Fruit fly (Drosophila melanogaster): ENCODE results near the gene CG42676.
A peak's percentile ranks its signal among the peaks of the same experiment; 100 is the strongest.

The CG42676 gene

DNA sequence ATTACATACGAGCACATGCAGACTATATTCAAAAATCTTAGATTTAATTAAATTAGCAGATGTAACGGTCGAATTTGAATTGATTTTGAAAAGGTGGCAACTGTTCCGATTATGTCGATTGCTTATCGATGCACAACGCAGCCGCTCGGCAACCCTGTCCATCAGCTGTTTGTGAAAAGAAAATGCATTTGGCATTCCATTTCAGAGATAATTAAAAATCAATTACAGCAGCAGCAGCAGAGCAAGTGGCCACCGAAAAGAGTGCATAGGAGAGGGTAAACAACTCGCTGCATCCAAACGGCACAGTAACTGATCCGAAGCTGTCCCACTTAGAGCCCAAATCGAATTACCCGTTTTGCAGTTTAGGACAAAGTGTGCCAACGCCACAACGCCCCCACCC is 4.3 kb upstream of the CG42676 start, which contains the start of gene Patj:
Patj (plus strand) TSS at position 155 of the 400 bp plus-strand sequence.
- peak in 1 of 2 experiments; percentile 33 for TF ChIP-seq CTCF (optimal IDR thresholded peaks at IDR 0.05)
- TF ChIP-seq CG8478 (optimal IDR thresholded peaks at IDR 0.05) = no peak

DNA sequence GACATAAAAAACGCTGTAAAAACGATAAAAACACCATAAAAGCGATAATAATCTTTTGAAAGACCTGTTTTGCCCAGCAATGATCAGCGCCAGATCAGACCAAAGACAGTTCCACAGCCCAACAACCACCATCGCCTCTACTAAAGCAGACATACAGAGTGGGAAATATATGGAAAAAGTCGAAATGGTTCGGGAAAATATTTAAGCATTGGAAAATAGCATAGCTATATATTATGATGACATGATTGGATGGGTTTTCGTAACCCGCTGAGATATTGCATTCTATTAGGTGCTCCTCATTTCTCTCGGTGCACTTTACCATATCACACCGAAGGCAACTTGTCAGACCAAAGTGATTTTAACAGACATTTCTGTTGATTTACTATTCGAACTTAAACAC is 5.7 kb downstream of the CG42676 start:
- TF ChIP-seq CG8478 (optimal IDR thresholded peaks at IDR 0.05) (no peak), CTCF (optimal IDR thresholded peaks at IDR 0.05) (no peak)

DNA sequence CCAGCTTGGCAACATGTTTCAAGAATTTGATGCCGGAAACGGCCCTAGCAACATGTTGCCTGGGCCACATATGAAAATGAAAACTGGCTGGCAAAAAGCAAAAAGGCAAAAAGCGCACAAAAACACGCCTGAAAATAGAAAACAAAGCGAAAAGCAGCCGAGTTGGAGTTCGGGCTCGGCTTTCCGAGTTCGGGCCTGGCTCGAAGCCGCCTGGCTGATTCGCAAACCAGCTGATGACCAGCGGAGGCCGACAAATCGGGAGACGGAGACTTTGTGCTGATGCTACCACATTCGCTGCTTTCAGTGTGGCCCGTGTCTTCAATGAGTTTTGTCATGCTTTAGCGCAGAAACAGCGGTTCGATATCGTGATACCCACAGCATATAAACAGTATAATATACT is 7.4 kb downstream of the CG42676 start, which contains the start of gene GV1:
GV1 (plus strand) TSS at position 301 of the 400 bp plus-strand sequence.
- TF ChIP-seq CG8478 (optimal IDR thresholded peaks at IDR 0.05) (no peak), CTCF (optimal IDR thresholded peaks at IDR 0.05) (no peak)

DNA sequence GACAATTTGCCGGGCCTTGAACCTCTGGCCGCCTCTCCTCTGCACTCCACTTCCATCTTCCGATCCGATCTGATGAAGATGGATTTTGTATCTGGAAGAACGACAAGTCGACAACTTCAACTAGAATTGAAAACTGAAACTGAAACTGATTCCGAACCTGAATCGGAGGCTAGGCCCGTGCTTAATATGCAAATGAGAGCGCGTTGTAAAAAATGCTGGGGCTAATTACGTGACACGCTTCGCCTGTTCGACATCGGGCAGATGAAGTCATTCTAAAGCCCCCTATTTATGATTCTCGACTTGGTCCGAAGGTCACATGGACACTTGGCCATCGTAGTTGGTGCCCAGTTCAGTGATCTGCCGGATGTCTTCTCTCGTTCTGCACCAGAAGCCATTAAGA is 13.7 kb downstream of the CG42676 start:
- TF ChIP-seq CG8478 (optimal IDR thresholded peaks at IDR 0.05) (no peak), CTCF (optimal IDR thresholded peaks at IDR 0.05) (no peak)

DNA sequence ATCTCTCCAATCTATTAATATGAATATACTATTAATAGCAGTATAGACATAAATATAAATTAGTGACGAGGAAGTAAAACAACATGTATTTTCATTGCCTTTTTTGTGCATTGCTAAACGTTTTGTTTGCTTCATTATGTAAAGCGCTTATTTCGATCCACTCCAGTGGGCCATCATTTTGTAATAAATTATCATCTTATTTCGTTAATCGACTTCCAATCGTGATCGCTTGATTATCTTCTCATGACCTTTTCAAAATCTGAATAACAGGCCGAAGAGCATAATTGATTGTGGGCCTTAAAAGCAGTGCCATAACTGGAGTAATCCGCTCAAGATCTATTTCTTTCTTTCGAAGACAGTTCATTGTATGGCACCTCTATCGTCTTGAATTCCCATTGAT is 14.5 kb downstream of the CG42676 start:
- TF ChIP-seq CTCF (optimal IDR thresholded peaks at IDR 0.05) (no peak), CG8478 (optimal IDR thresholded peaks at IDR 0.05) (no peak)

DNA sequence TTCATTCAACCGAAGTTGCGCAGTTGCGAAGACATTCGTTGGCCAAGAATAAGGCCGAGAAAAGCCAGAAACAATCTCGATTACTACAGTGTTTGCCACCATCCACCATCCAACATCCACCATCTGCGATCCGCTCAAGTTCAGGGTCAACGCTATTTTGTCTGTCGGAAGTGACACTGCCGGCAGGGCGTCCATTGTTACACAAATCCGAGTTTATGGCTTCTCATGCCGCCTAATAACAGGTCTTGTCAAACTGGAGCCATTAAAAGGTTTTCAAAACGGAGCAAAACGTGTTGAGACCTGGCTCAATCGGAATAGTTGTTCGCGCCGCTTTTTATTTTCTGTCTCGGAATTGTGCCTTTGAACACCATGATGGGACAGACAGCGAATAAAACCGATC is 15.9 kb downstream of the CG42676 start:
- no peak for TF ChIP-seq CG8478 (optimal IDR thresholded peaks at IDR 0.05)

DNA sequence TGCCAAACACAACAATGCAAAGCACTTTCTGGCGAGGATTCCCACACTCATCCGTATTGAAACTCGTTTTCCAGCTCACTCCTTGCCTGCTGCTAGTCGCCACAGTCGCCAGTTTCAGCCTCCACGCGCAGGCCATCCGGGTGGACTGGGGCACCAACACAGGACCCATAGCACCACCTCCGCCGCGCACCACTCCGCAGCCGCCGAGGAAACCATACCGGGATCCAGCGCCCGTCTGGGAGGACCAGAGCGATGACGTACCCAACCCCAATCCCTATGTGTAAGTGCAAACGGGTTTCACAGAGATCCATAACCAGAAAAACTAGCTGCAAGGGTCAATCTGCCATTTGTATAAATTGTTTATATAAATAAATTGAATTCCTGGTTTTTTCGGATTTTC is 18.2 kb downstream of the CG42676 start:
- TF ChIP-seq CG8478 (optimal IDR thresholded peaks at IDR 0.05) (no peak), CTCF (optimal IDR thresholded peaks at IDR 0.05) (no peak)

DNA sequence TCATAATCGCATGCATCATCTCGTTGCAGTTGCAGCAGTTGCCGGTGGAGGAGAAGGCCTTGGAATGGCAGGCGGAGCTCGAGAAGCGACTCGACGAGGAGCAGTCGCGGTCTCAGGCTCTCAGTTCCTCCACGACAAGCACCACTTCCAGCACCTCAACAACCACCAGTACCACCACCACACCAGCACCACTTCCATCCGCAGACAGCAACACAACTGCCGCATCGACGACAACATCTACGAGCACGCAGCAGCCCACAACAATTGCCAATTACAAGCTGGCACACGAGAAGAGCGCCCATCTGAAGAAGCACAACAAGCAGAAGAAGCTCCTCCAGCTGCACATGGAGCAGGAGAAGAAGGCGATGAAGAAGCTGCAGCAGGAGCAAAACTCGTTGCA is 19.5 kb downstream of the CG42676 start:
- TF ChIP-seq CTCF (optimal IDR thresholded peaks at IDR 0.05) = no peak
- no peak for TF ChIP-seq CG8478 (optimal IDR thresholded peaks at IDR 0.05)

DNA sequence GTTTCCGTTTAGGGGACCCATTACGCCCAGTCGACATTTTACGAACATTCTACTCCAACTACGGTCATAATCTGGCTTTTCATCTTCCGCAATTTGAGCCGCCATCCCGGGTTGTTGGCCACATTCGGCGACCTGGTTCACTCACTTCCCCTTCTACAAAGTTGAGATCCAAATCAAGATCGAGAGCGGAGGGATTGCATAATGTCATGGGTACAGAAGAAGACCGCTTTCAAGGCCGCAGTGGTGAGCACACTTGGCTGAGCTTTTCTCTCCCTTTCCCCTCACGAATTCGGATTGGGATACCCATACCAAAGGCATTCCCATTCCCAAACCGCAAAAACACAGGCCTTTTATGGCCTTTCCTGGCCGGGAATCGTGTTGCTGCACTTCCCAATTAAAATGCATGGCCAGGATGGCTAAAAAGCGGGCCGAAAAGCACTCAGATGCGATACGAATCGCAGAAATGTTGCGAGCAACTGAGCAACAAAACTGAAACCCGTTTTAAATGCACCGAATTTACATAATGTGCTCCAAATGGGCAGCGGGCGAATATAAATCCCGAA is 25.0 kb downstream of the CG42676 start:
- TF ChIP-seq CTCF (optimal IDR thresholded peaks at IDR 0.05) (no peak), CG8478 (optimal IDR thresholded peaks at IDR 0.05) (no peak)

DNA sequence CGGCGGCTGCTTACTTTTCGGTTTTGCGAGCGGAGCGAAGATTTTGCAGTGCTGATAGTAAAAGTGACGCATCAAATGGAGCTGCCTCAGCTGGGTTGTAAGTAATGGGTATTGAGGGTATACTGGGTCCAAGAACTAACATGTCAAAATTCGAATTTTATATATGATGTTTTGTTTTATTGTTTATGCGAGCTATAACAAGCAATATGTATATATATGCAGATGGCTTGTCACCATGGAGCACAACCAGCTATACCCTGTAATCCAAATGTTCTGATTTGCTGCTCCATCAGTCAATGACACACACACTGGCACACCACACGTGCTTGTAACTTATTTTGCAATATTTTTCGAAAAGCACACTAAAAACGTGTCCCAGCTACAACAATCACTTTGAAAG is 26.6 kb downstream of the CG42676 start:
- TF ChIP-seq CG8478 (optimal IDR thresholded peaks at IDR 0.05) (no peak), CTCF (optimal IDR thresholded peaks at IDR 0.05) (no peak)

DNA sequence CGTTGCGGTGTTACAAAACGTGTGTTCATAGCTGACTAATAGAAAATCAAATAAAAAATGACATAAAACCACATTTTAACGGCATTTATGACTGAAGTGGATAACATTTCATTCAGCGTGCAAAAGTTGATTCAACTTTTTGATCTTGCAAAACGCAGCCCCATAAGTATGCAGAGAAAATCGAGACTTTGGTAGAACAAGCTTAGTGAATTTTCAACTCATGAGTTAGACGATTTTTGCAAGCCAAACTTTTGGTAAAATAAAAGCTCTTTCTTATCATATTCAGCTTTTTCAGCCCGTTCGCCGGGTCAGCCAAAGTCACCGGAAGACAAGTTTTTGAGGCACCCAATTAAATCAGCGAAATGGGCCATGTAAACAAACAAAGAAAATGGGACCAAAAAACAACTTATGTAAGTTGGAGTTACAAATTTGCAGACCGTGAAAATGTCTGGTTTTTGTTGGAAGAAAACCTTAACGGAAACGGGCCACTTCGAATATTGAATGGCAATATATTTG is 28.9 kb downstream of the CG42676 start, which contains the start of gene Cpr62Ba:
Cpr62Ba (minus strand) TSS at position 31 of the 516 bp plus-strand sequence.
- TF ChIP-seq CTCF (optimal IDR thresholded peaks at IDR 0.05) (no peak), CG8478 (optimal IDR thresholded peaks at IDR 0.05) (no peak)

DNA sequence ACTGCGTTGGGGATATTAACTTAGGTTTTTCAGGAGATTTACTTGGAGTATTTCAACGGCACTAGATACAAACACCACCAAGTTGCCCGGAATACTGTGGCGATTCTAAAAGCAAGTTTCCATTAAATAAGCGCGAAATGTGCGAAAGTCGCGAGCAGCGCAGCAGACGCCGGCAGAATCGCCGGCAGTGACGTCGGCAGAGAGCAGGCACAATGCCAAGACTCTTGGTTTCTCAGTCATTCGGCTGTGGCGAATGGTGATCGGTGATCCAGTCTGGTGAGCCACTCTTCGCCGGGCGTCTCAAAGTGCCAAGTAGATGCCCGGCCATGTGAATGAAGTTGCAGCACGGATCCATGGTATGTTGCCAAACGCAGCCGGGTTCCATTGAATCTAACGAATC is 32.2 kb downstream of the CG42676 start, which contains the start of gene Cpr62Bb:
Cpr62Bb (minus strand) TSS at position 101 of the 400 bp plus-strand sequence.
- no peak for TF ChIP-seq CTCF (optimal IDR thresholded peaks at IDR 0.05)

DNA sequence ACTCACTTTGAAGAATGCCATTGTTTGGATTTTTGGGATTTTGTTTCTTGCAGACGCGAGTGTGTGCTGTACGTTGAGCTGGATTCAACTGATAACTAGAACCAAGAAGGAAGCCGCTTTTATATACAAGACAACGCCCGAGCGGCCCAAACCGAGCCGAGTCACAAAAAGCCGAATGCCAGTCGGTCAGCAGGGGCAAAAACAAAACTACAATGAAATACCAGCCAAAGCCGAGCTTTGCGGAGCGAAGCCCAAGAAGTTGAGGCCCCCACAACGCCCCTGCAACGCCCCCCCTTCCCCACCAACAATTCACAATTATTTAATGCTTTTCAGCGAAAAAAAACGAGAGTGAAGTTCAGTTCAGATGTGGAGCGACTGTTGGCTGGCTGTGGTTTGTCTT is 39.1 kb downstream of the CG42676 start, which contains the start of gene Cpr62Bc:
Cpr62Bc (minus strand) TSS at position 101 of the 400 bp plus-strand sequence.
- no peak for TF ChIP-seq CG8478 (optimal IDR thresholded peaks at IDR 0.05)
- TF ChIP-seq CTCF (optimal IDR thresholded peaks at IDR 0.05) = no peak

DNA sequence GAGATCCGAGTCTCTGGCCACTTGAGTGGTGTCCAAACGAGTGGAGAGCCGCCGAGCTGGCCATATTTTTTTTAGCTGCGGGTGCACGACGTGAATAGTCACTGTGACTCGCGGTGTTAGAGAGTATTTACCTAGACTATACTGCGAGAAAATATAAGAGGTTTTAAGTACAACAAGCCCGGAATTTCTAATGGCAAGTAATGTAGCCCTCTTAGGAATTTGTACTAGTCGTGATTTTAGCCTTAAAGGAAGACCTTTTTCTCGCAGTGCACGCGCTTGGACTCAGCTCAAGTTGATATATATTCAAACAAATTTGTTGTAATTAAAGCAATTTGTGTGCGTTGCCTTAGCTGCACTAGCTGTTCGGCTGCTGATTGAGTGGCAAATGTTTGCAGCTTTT is 41.7 kb downstream of the CG42676 start:
- TF ChIP-seq CG8478 (optimal IDR thresholded peaks at IDR 0.05) (no peak), CTCF (optimal IDR thresholded peaks at IDR 0.05) (no peak)

DNA sequence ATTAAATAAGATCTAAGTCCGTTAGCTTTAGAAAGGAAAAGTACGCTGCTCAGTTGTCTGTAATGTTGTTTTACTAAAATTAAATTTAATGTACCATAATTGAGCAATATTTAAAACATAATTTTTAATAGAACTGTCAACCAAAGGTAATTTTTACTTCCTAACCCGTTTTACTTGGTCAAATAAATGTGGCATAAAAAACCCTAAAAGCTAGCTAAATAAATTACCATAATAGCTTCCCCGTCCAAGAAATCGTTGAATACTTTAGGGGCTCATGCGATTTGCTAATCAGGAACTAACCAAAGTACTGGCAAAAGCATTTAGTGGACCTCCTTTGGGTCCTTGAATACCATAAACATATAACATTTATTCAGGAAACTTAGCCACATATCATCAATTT is 47.6 kb downstream of the CG42676 start:
- no peak for TF ChIP-seq CG8478 (optimal IDR thresholded peaks at IDR 0.05)
- TF ChIP-seq CTCF (optimal IDR thresholded peaks at IDR 0.05) = no peak

DNA sequence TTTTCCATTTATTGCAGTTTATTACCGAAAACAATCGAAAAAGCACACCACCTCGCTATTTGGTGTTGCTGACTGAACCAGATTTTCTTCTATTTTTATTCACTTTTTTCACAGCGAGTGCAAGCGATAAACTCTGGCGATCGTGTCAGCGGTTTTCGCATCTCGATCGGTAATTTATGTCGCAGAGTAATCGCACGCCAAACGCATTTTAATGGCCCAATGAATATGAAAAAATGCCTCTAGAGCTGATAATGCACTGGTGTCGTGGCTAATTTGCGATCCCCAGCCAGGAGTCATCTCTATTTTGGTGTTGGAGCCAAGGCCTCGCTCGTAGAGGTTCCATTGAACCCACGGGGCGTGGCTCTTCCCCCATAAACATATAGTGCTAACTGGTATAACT is 50.4 kb downstream of the CG42676 start:
- TF ChIP-seq CTCF (optimal IDR thresholded peaks at IDR 0.05) (no peak), CG8478 (optimal IDR thresholded peaks at IDR 0.05) (no peak)

DNA sequence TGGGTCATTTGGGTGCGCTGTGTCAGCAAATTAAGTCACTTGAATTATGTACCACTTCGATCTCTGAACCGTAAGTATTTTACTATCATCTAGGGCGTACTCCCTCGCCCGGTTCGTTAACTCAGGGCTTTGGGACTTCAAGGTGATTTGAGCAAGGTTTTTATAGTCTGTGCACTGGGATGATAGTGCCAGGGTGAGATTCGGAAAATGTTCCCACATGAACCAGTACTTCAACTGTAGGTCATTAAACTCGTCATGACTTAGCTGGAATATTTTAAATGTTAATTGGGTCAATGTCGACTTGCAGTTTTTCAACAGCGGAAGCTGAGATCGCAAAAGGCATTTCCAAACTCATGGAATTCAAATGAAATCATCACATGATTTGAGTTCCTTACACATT is 52.6 kb downstream of the CG42676 start, which contains the start of gene CNMa:
CNMa (minus strand) TSS at position 101 of the 400 bp plus-strand sequence.
- no peak for TF ChIP-seq CG8478 (optimal IDR thresholded peaks at IDR 0.05)
- no peak for TF ChIP-seq CTCF (optimal IDR thresholded peaks at IDR 0.05)
